Fruit fly (Drosophila melanogaster) whole organism, embryonic: ENCODE data around the gene Dsor1.
A peak's percentile ranks its signal among the peaks of the same experiment; 100 is the strongest.

Source experiments
- BEAF-32 ChIP-seq: fragments of 200-800 bp; sonication (Bioruptor generic); optimal IDR thresholded peaks from 3 replicates; lab custom pipeline; 2017; ENCODE audit warnings: missing biosample characterization, missing genetic modification characterization, mild to moderate bottlenecking, moderate library complexity, missing genetic modification reagents
- CG10267 ChIP-seq: fragments of 200-800 bp; sonication (Bioruptor generic); optimal IDR thresholded peaks from 2 replicates; lab custom pipeline; 2018; ENCODE audit warnings: missing biosample characterization, mild to moderate bottlenecking, missing genetic modification characterization, moderate library complexity
- CG11696 ChIP-seq: fragments of 200-800 bp; sonication (Bioruptor generic); IDR thresholded peaks from 2 replicates; pipeline ENCODE4 v1.3.6; 2022; ENCODE audit warnings: missing biosample characterization, missing genetic modification characterization
- CG11723 ChIP-seq: fragments of 200-800 bp; sonication (Bioruptor generic); optimal IDR thresholded peaks from 2 replicates; lab custom pipeline; 2017; ENCODE audit warnings: missing biosample characterization, mild to moderate bottlenecking, missing genetic modification characterization
- CG12391 ChIP-seq: fragments of 200-800 bp; sonication (Bioruptor generic); optimal IDR thresholded peaks from 3 replicates; lab custom pipeline; 2018; ENCODE audit warnings: missing biosample characterization, mild to moderate bottlenecking, missing genetic modification characterization, moderate library complexity
- CG16813 ChIP-seq: fragments of 200-800 bp; sonication (Bioruptor generic); IDR thresholded peaks from 3 replicates; pipeline ENCODE4 v1.3.6; 2022; ENCODE audit warnings: missing biosample characterization, missing genetic modification characterization; ENCODE audit not compliant: partially characterized antibody
- CG17361 ChIP-seq: fragments of 200-800 bp; sonication (Bioruptor generic); IDR thresholded peaks from 3 replicates; pipeline ENCODE4 v1.3.6; 2022; ENCODE audit warnings: missing biosample characterization, missing genetic modification characterization
- CG2116 ChIP-seq: fragments of 200-800 bp; sonication (Bioruptor generic); optimal IDR thresholded peaks from 3 replicates; lab custom pipeline; 2018; ENCODE audit warnings: missing biosample characterization, mild to moderate bottlenecking, missing genetic modification characterization
- CG30020 ChIP-seq: fragments of 200-800 bp; optimal IDR thresholded peaks from 2 replicates; lab custom pipeline; 2019; ENCODE audit warnings: missing biosample characterization, mild to moderate bottlenecking, missing genetic modification characterization, moderate library complexity
- CG30403 ChIP-seq: fragments of 200-800 bp; sonication (Bioruptor generic); optimal IDR thresholded peaks from 3 replicates; lab custom pipeline; 2016; ENCODE audit warnings: missing biosample characterization, missing genetic modification characterization
- CG31224 ChIP-seq: fragments of 200-800 bp; sonication (Bioruptor generic); IDR thresholded peaks from 2 replicates; pipeline ENCODE4 v1.3.6; 2022; ENCODE audit warnings: missing biosample characterization, missing genetic modification characterization
- CG31441 ChIP-seq: fragments of 200-800 bp; sonication (Bioruptor generic); IDR thresholded peaks from 2 replicates; pipeline ENCODE4 v1.3.6; 2022; ENCODE audit warnings: missing biosample characterization, missing genetic modification characterization
- CG32532 ChIP-seq: fragments of 200-800 bp; sonication (Bioruptor generic); IDR thresholded peaks from 2 replicates; pipeline ENCODE4 v1.3.6; 2022; ENCODE audit warnings: missing biosample characterization, missing genetic modification characterization
- CG32767 ChIP-seq: fragments of 200-800 bp; sonication (Bioruptor generic); IDR thresholded peaks from 2 replicates; pipeline ENCODE4 v1.3.6; 2022; ENCODE audit warnings: missing biosample characterization, missing genetic modification characterization
- CG3838 ChIP-seq: fragments of 200-800 bp; sonication (Bioruptor generic); optimal IDR thresholded peaks from 3 replicates; lab custom pipeline; 2016; ENCODE audit warnings: missing biosample characterization, missing genetic modification characterization
- CG4282 ChIP-seq: fragments of 200-800 bp; sonication (Bioruptor generic); optimal IDR thresholded peaks from 2 replicates; lab custom pipeline; 2016; ENCODE audit warnings: missing biosample characterization, missing genetic modification characterization
- CG43689 ChIP-seq: fragments of 200-800 bp; sonication (Bioruptor generic); IDR thresholded peaks from 2 replicates; pipeline ENCODE4 v1.3.6; 2022; ENCODE audit warnings: missing biosample characterization, missing genetic modification characterization
- CG4617 ChIP-seq: fragments of 200-800 bp; sonication (Bioruptor generic); optimal IDR thresholded peaks from 3 replicates; lab custom pipeline; 2016; ENCODE audit warnings: missing biosample characterization, missing genetic modification characterization, borderline replicate concordance
- CG4730 ChIP-seq: fragments of 200-800 bp; sonication (Bioruptor generic); IDR thresholded peaks from 2 replicates; pipeline ENCODE4 v1.3.6; 2022; ENCODE audit warnings: missing biosample characterization, missing genetic modification characterization
- CG6791 ChIP-seq: fragments of 200-800 bp; sonication (Bioruptor generic); IDR thresholded peaks from 3 replicates; pipeline ENCODE4 v1.3.6; 2022; ENCODE audit warnings: missing biosample characterization, missing genetic modification characterization; ENCODE audit not compliant: partially characterized antibody
- CG6813 ChIP-seq: fragments of 200-800 bp; sonication (Bioruptor generic); optimal IDR thresholded peaks from 2 replicates; lab custom pipeline; 2017; ENCODE audit warnings: missing biosample characterization, missing genetic modification characterization, mild to moderate bottlenecking, moderate library complexity, missing genetic modification reagents
- CG7963 ChIP-seq: fragments of 200-800 bp; sonication (Bioruptor generic); IDR thresholded peaks from 3 replicates; pipeline ENCODE4 v1.3.6; 2022; ENCODE audit warnings: missing biosample characterization, missing genetic modification characterization; ENCODE audit not compliant: partially characterized antibody
- CG9609 ChIP-seq: fragments of 200-800 bp; sonication (Bioruptor generic); optimal IDR thresholded peaks from 3 replicates; lab custom pipeline; 2016; ENCODE audit warnings: missing biosample characterization, missing genetic modification characterization
- CkIIα-i1 ChIP-seq: fragments of 200-800 bp; sonication (Bioruptor generic); IDR thresholded peaks from 2 replicates; pipeline ENCODE4 v1.3.6; 2022; ENCODE audit warnings: missing biosample characterization, missing genetic modification characterization
- CrebB ChIP-seq: fragments of 200-800 bp; sonication (Bioruptor generic); optimal IDR thresholded peaks from 3 replicates; lab custom pipeline; 2018; ENCODE audit warnings: missing biosample characterization, mild to moderate bottlenecking, missing genetic modification characterization
- Doc3 ChIP-seq: fragments of 200-800 bp; sonication (Bioruptor generic); IDR thresholded peaks from 3 replicates; pipeline ENCODE4 v1.3.6; 2022; ENCODE audit warnings: missing biosample characterization, missing genetic modification characterization; ENCODE audit not compliant: partially characterized antibody
- E2f2 ChIP-seq: fragments of 200-800 bp; sonication (Bioruptor generic); IDR thresholded peaks from 2 replicates; pipeline ENCODE4 v1.3.6; 2022; ENCODE audit warnings: missing biosample characterization, missing genetic modification characterization
- Fer1 ChIP-seq: fragments of 200-800 bp; sonication (Bioruptor generic); optimal IDR thresholded peaks from 2 replicates; lab custom pipeline; 2017; ENCODE audit warnings: missing biosample characterization, mild to moderate bottlenecking, missing genetic modification characterization
- Gsc ChIP-seq: fragments of 200-800 bp; sonication (Bioruptor generic); IDR thresholded peaks from 2 replicates; pipeline ENCODE4 v1.3.6; 2022; ENCODE audit warnings: missing biosample characterization, missing genetic modification characterization
- Mrtf ChIP-seq: fragments of 200-800 bp; sonication (Bioruptor generic); IDR thresholded peaks from 3 replicates; pipeline ENCODE4 v1.3.6; 2022; ENCODE audit warnings: missing biosample characterization, missing genetic modification characterization
- NC2β ChIP-seq: fragments of 200-800 bp; sonication (Bioruptor generic); optimal IDR thresholded peaks from 2 replicates; lab custom pipeline; 2016; ENCODE audit warnings: missing biosample characterization, missing genetic modification characterization
- Opbp ChIP-seq: fragments of 200-800 bp; sonication (Bioruptor generic); IDR thresholded peaks from 3 replicates; pipeline ENCODE4 v1.3.6; 2022; ENCODE audit warnings: missing biosample characterization, missing genetic modification characterization; ENCODE audit not compliant: partially characterized antibody
- PHDP ChIP-seq: fragments of 200-800 bp; sonication (Bioruptor generic); optimal IDR thresholded peaks from 3 replicates; lab custom pipeline; 2018; ENCODE audit warnings: missing biosample characterization, mild to moderate bottlenecking, missing genetic modification characterization, moderate library complexity
- Sry-δ ChIP-seq: fragments of 200-800 bp; sonication (Bioruptor generic); optimal IDR thresholded peaks from 2 replicates; lab custom pipeline; 2016; ENCODE audit warnings: missing biosample characterization, missing genetic modification characterization
- amos ChIP-seq: fragments of 200-800 bp; sonication (Bioruptor generic); IDR thresholded peaks from 2 replicates; pipeline ENCODE4 v1.3.6; 2022; ENCODE audit warnings: missing biosample characterization, missing genetic modification characterization; ENCODE audit not compliant: partially characterized antibody
- bab2 ChIP-seq: fragments of 200-800 bp; sonication (Bioruptor generic); optimal IDR thresholded peaks from 2 replicates; lab custom pipeline; 2016; ENCODE audit warnings: missing biosample characterization, missing genetic modification characterization
- chinmo ChIP-seq: fragments of 200-800 bp; sonication (Bioruptor generic); IDR thresholded peaks from 4 replicates; pipeline ENCODE4 v1.3.6; 2022; ENCODE audit warnings: missing biosample characterization, missing genetic modification characterization; ENCODE audit not compliant: partially characterized antibody
- dan ChIP-seq: fragments of 200-800 bp; sonication (Bioruptor generic); IDR thresholded peaks from 2 replicates; pipeline ENCODE4 v1.3.6; 2022; ENCODE audit warnings: missing biosample characterization, missing genetic modification characterization
- dm ChIP-seq: fragments of 200-800 bp; sonication (Bioruptor generic); optimal IDR thresholded peaks from 3 replicates; lab custom pipeline; 2016; ENCODE audit warnings: missing biosample characterization, missing genetic modification characterization
- ftz-f1 ChIP-seq: fragments of 200-800 bp; sonication (Bioruptor generic); optimal IDR thresholded peaks from 2 replicates; lab custom pipeline; 2016; ENCODE audit warnings: missing biosample characterization, missing genetic modification characterization
- grn ChIP-seq: fragments of 200-800 bp; sonication (Bioruptor generic); optimal IDR thresholded peaks from 3 replicates; lab custom pipeline; 2017; ENCODE audit warnings: missing biosample characterization, missing genetic modification characterization
- inv ChIP-seq: fragments of 200-800 bp; sonication (Bioruptor generic); IDR thresholded peaks from 2 replicates; pipeline ENCODE4 v1.3.6; 2022; ENCODE audit warnings: missing biosample characterization, missing genetic modification characterization; ENCODE audit not compliant: partially characterized antibody
- lmd ChIP-seq: fragments of 200-800 bp; sonication (Bioruptor generic); IDR thresholded peaks from 2 replicates; pipeline ENCODE4 v1.3.6; 2022; ENCODE audit warnings: missing biosample characterization, missing genetic modification characterization
- luna ChIP-seq: fragments of 200-800 bp; sonication (Bioruptor generic); optimal IDR thresholded peaks from 2 replicates; lab custom pipeline; 2016; ENCODE audit warnings: missing biosample characterization, missing genetic modification characterization
- nmo ChIP-seq: fragments of 200-800 bp; sonication (Bioruptor generic); optimal IDR thresholded peaks from 2 replicates; lab custom pipeline; 2018; ENCODE audit warnings: missing biosample characterization, mild to moderate bottlenecking, missing genetic modification characterization, moderate library complexity
- onecut ChIP-seq: fragments of 200-800 bp; sonication (Bioruptor generic); IDR thresholded peaks from 2 replicates; pipeline ENCODE4 v1.3.6; 2022; ENCODE audit warnings: missing biosample characterization, missing genetic modification characterization
- pros ChIP-seq: fragments of 200-800 bp; sonication (Bioruptor generic); optimal IDR thresholded peaks from 3 replicates; lab custom pipeline; 2019; ENCODE audit warnings: missing biosample characterization, mild to moderate bottlenecking, missing genetic modification characterization, moderate library complexity
- tna ChIP-seq: fragments of 200-800 bp; sonication (Bioruptor generic); IDR thresholded peaks from 2 replicates; pipeline ENCODE4 v1.3.6; 2022; ENCODE audit warnings: missing biosample characterization, missing genetic modification characterization; ENCODE audit not compliant: partially characterized antibody
- yki ChIP-seq: fragments of >200 bp; optimal IDR thresholded peaks from 3 replicates; lab custom pipeline; 2018
- zfh1 ChIP-seq: fragments of 200-800 bp; sonication (Bioruptor generic); IDR thresholded peaks from 3 replicates; pipeline ENCODE4 v1.3.6; 2022; ENCODE audit warnings: missing biosample characterization, missing genetic modification characterization

Dsor1 gene

DNA sequence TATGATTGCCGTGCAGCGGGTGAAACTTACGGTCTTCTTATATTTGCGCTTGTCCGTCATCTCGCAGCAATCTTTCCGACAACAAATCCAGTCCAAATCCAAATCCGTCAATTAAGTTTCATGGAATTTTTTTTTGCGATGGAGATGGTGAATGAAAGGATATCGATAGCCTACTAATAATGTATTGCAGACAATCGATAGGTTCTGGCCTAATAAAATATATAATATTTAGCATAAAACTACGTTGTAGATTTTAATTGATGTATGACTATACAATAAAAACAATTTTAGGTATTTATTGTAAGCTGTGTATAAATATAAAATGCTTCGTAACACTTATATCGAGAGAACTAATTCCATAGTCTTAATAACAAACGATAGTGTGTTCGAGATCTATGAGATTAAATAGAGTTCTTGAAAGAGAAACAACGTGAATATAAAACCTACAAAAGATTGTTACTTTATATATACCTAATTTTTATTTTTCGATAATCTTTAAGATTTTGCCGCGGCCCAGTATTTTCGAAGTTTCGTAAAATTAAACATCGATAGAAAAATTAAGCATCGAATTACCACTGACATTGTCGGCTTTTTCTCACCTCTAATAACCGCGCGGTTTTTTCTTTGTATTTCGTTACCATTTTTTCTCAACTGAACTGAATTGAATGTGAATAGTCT lies 25.8 kb downstream of the Dsor1 start, which contains the start of the genes Cfp1 and Aladin (continued):
- TF ChIP-seq CG11723 (GFP tag; lab: Kevin White, UChicago) (no peak), CG4282 (GFP tag; lab: Kevin White, UChicago) (no peak), Gsc (no peak), CG16813 (GFP tag; lab: Robert Waterston, UW) (peak; percentile 59; the same call in 2 of the 3 replicates), CG3838 (GFP tag; lab: Kevin White, UChicago) (no peak), E2f2 (GFP tag; lab: Robert Waterston, UW) (peak; percentile 57), tna (GFP tag; lab: Robert Waterston, UW) (no peak), Doc3 (GFP tag; lab: Robert Waterston, UW) (0 out of 3 replicates have a peak, but pooled peaks have one; percentile 24), CG32532 (GFP tag; lab: Robert Waterston, UW) (no peak), BEAF-32 (GFP tag; lab: Kevin White, UChicago) (peak; percentile 77), CG31441 (GFP tag; lab: Robert Waterston, UW) (no peak), CG32767 (GFP tag; lab: Robert Waterston, UW) (no peak), CrebB (no peak), Sry-δ (GFP tag; lab: Kevin White, UChicago) (peak; percentile 71), yki (lab: Kevin White, UChicago) (no peak), CG6791 (GFP tag; lab: Robert Waterston, UW) (peak; percentile 40; the same call in 1 of the 3 replicates), CG6813 (no peak), CkIIα-i1 (GFP tag; lab: Robert Waterston, UW) (no peak), luna (GFP tag; lab: Kevin White, UChicago) (no peak), onecut (no peak), nmo (GFP tag; lab: Kevin White, UChicago) (peak; percentile 23), dan (no peak), CG2116 (GFP tag; lab: Kevin White, UChicago) (peak; percentile 66), chinmo (GFP tag; lab: Robert Waterston, UW) (0 out of 4 replicates have a peak, but pooled peaks have one; percentile 28), CG11696 (GFP tag; lab: Robert Waterston, UW) (no peak), Fer1 (no peak), amos (peak; percentile 41; the same call in 1 of the 2 replicates), CG30020 (tag; lab: Kevin White, UChicago) (peak; percentile 27), Opbp (GFP tag; lab: Robert Waterston, UW) (peak; percentile 50; the same call in 2 of the 3 replicates), CG7963 (GFP tag; lab: Robert Waterston, UW) (no peak), CG30403 (GFP tag; lab: Kevin White, UChicago) (peak; percentile 4), inv (GFP tag; lab: Robert Waterston, UW) (peak; percentile 43), grn (no peak), lmd (GFP tag; lab: Robert Waterston, UW) (no peak), CG31224 (GFP tag; lab: Robert Waterston, UW) (no peak), NC2β (no peak), CG43689 (GFP tag; lab: Robert Waterston, UW) (no peak), CG17361 (GFP tag; lab: Robert Waterston, UW) (no peak; the same call in 2 of the 3 replicates), pros (GFP tag; lab: Kevin White, UChicago) (no peak), ftz-f1 (GFP tag; lab: Kevin White, UChicago) (no peak), CG10267 (tag; lab: Kevin White, UChicago) (peak; percentile 13), Mrtf (GFP tag; lab: Robert Waterston, UW) (no peak), CG4730 (GFP tag; lab: Robert Waterston, UW) (no peak), zfh1 (GFP tag; lab: Robert Waterston, UW) (no peak), CG12391 (no peak), CG9609 (GFP tag; lab: Kevin White, UChicago) (no peak), dm (GFP tag; lab: Kevin White, UChicago) (no peak), bab2 (no peak), CG4617 (GFP tag; lab: Kevin White, UChicago) (no peak), PHDP (tag; lab: Kevin White, UChicago) (no peak)
